Fruit fly (Drosophila melanogaster): Measurements from ENCODE around the gene CG6118.

DNA sequence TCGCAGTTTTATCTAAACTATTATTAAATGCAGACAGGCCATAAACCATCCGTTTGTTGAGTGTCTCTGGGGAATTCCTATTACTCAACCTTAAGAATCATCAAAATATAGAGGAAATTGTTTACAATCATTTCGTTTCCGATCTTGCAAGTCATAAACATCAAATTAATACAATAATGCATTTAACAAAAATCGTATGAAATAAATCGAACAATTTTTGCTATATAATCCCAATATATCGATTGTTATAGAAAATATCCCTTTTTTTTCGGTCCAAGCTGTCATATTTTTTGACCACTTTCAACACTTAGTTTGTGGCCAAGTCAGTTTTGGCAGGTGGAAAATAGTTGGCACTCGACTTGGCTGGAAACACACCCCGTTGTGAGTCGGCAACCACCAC lies 47.1 kb upstream of the CG6118 start, which contains the start of gene B9d1:
- TF ChIP-seq psq (optimal IDR thresholded peaks at IDR 0.05) (no peak), ttk (optimal IDR thresholded peaks at IDR 0.05) (no peak), insv (optimal IDR thresholded peaks at IDR 0.05) (no peak)

Data from Kc167 (cell line).